Worm (Caenorhabditis elegans) whole organism, late embryonic: Measurements from ENCODE around the gene alh-4.

Source experiments
- C08G9.2 ChIP-seq: sonication (generic microtip); optimal IDR thresholded peaks from 2 replicates; lab custom pipeline; 2016; ENCODE audit warnings: mild to moderate bottlenecking, missing genetic modification characterization, moderate library complexity, missing compliant biosample characterization
- T23F11.4 ChIP-seq: fragments of 200-800 bp; sonication (Bioruptor generic); optimal IDR thresholded peaks from 2 replicates; lab custom pipeline; 2018; ENCODE audit warnings: mild to moderate bottlenecking, missing genetic modification characterization, missing compliant biosample characterization
- Y22D7AL.16 ChIP-seq: sonication (generic microtip); optimal IDR thresholded peaks from 2 replicates; lab custom pipeline; 2016; ENCODE audit warnings: missing genetic modification characterization, missing compliant biosample characterization
- ahr-1 ChIP-seq: sonication (generic microtip); optimal IDR thresholded peaks from 2 replicates; lab custom pipeline; 2016; ENCODE audit warnings: missing genetic modification characterization, missing compliant biosample characterization
- ceh-14 ChIP-seq: sonication (generic microtip); optimal IDR thresholded peaks from 2 replicates; lab custom pipeline; 2016; ENCODE audit warnings: missing genotype, missing genetic modification characterization, missing compliant biosample characterization
- ceh-2 ChIP-seq: sonication (generic microtip); optimal IDR thresholded peaks from 2 replicates; lab custom pipeline; 2016; ENCODE audit warnings: missing genotype, missing genetic modification characterization, missing compliant biosample characterization
- ceh-48 ChIP-seq: sonication (generic microtip); optimal IDR thresholded peaks from 2 replicates; lab custom pipeline; 2016; ENCODE audit warnings: missing genetic modification characterization, inconsistent platforms, missing compliant biosample characterization
- ceh-6 ChIP-seq: fragments of 200-800 bp; sonication (Bioruptor generic); optimal IDR thresholded peaks from 2 replicates; lab custom pipeline; 2018; ENCODE audit warnings: mild to moderate bottlenecking, missing genetic modification characterization, missing compliant biosample characterization
- dmd-4 ChIP-seq: sonication (generic microtip); optimal IDR thresholded peaks from 2 replicates; lab custom pipeline; 2016; ENCODE audit warnings: borderline replicate concordance, missing genetic modification characterization, missing compliant biosample characterization
- dve-1 ChIP-seq: sonication (generic microtip); optimal IDR thresholded peaks from 2 replicates; lab custom pipeline; 2017; ENCODE audit warnings: antibody characterized with exemption, mild to moderate bottlenecking, missing genetic modification characterization, missing compliant biosample characterization
- eyg-1 ChIP-seq: sonication (generic microtip); optimal IDR thresholded peaks from 2 replicates; lab custom pipeline; 2016; ENCODE audit warnings: missing genotype, missing genetic modification characterization, missing compliant biosample characterization
- gmeb-2 ChIP-seq: sonication (generic microtip); optimal IDR thresholded peaks from 2 replicates; lab custom pipeline; 2016; ENCODE audit warnings: missing genetic modification characterization, inconsistent platforms, missing compliant biosample characterization
- hlh-13 ChIP-seq: fragments of 200-800 bp; sonication (Bioruptor generic); optimal IDR thresholded peaks from 2 replicates; lab custom pipeline; 2018; ENCODE audit warnings: mild to moderate bottlenecking, missing genetic modification characterization, missing compliant biosample characterization
- lim-6 ChIP-seq: sonication (generic microtip); optimal IDR thresholded peaks from 2 replicates; lab custom pipeline; 2016; ENCODE audit warnings: missing genetic modification characterization, missing compliant biosample characterization
- mec-3 ChIP-seq: sonication (generic microtip); optimal IDR thresholded peaks from 2 replicates; lab custom pipeline; 2016; ENCODE audit warnings: borderline replicate concordance, missing genetic modification characterization, missing compliant biosample characterization
- nfya-1 ChIP-seq: sonication (generic microtip); optimal IDR thresholded peaks from 2 replicates; lab custom pipeline; 2017; ENCODE audit warnings: missing genetic modification characterization, mild to moderate bottlenecking, missing compliant biosample characterization, antibody characterized with exemption, moderate library complexity
- nhr-11 ChIP-seq: fragments of 150-350 bp; optimal IDR thresholded peaks from 2 replicates; lab custom pipeline; 2014; ENCODE audit warnings: missing biosample characterization, missing genetic modification characterization
- nhr-232 ChIP-seq: sonication (generic microtip); optimal IDR thresholded peaks from 2 replicates; lab custom pipeline; 2016; ENCODE audit warnings: missing genetic modification characterization, missing compliant biosample characterization
- odd-2 ChIP-seq: sonication (generic microtip); optimal IDR thresholded peaks from 2 replicates; lab custom pipeline; 2017; ENCODE audit warnings: antibody characterized with exemption, mild to moderate bottlenecking, missing genetic modification characterization, missing compliant biosample characterization
- pqm-1 ChIP-seq: sonication (generic microtip); optimal IDR thresholded peaks from 2 replicates; lab custom pipeline; 2016; ENCODE audit warnings: missing genetic modification characterization, missing compliant biosample characterization
- ref-2 ChIP-seq: sonication (generic microtip); optimal IDR thresholded peaks from 2 replicates; lab custom pipeline; 2016; ENCODE audit warnings: missing genetic modification characterization, missing compliant biosample characterization
- rnt-1 ChIP-seq: sonication (generic microtip); optimal IDR thresholded peaks from 2 replicates; lab custom pipeline; 2016; ENCODE audit warnings: missing genetic modification characterization, missing compliant biosample characterization
- sox-4 ChIP-seq: sonication (generic microtip); optimal IDR thresholded peaks from 2 replicates; lab custom pipeline; 2017; ENCODE audit warnings: mild to moderate bottlenecking, missing genetic modification characterization, inconsistent platforms, missing compliant biosample characterization
- unc-42 ChIP-seq: sonication (generic microtip); optimal IDR thresholded peaks from 2 replicates; lab custom pipeline; 2016; ENCODE audit warnings: missing genotype, missing genetic modification characterization, missing compliant biosample characterization
- unc-55 ChIP-seq: sonication (generic microtip); optimal IDR thresholded peaks from 2 replicates; lab custom pipeline; 2017; ENCODE audit warnings: missing biosample characterization, missing genetic modification reagents, missing genetic modification characterization

alh-4 gene

DNA sequence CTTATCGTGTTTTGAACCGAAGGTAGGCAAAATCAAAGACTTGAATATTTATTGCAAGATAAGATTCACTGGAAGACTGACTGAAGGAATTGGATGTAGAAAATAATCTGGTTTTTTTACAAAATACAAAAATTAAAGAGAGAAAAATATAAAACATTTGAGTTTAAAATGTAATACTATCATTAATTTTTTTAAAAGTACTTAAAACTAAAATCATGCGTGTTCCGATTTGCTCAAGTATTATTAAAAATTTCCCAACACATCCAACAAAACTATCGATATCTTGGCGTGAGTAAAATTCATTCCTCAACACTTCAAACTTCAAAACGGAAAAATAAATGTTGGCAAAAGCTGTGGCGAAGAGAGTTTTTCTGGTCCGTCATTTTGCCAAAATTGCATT, 39.6 kb downstream of the alh-4 start, which contains the start of gene F57F4.1:
TSS of gene F57F4.1 (plus strand) at position 301 of the 400 bp plus-strand sequence.
- TF ChIP-seq nhr-232 (tag; lab: Kevin White, UChicago), result no peak

DNA sequence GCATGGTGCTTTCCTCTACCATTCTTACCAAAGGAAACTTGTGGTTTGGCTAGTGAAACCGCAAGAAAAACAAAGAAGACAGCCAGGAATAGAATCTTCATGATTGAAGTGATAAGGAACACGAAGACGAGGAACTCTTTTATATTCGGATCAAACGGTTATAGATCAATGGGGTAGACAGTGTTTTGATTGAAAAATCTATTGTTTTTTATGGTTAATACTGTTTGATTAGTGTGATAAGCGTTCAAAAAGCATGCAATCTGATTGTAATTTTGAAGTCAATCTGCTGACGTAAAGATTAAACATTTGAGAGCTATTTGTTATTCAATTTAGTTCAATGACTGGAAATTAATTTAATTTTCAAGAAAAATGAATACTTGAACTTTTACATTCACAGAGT, 40.1 kb downstream of the alh-4 start, which contains the start of gene F57F4.2:
TSS of gene F57F4.2 (minus strand) at position 101 of the 400 bp plus-strand sequence.
- no peak for TF ChIP-seq ceh-48 (tag; lab: Kevin White, UChicago)
- TF ChIP-seq eyg-1 (tag; lab: Kevin White, UChicago), result no peak
- TF ChIP-seq ref-2, result no peak
- no peak for TF ChIP-seq gmeb-2 (tag; lab: Kevin White, UChicago)
- no peak for TF ChIP-seq lim-6
- TF ChIP-seq sox-4, result no peak
- no peak for TF ChIP-seq dve-1 (tag; lab: Kevin White, UChicago)
- no peak for TF ChIP-seq nhr-11 (tag; lab: Kevin White, UChicago)
- no peak for TF ChIP-seq ceh-6
- no peak for TF ChIP-seq unc-55 (GFP tag; lab: Kevin White, UChicago)
- no peak for TF ChIP-seq hlh-13 (GFP tag; lab: Kevin White, UChicago)
- TF ChIP-seq Y22D7AL.16 (tag; lab: Kevin White, UChicago), result no peak
- no peak for TF ChIP-seq C08G9.2
- TF ChIP-seq unc-42, result no peak
- no peak for TF ChIP-seq odd-2 (tag; lab: Kevin White, UChicago)
- no peak for TF ChIP-seq ceh-14 (tag; lab: Kevin White, UChicago)
- TF ChIP-seq nhr-232 (tag; lab: Kevin White, UChicago), result no peak
- no peak for TF ChIP-seq rnt-1 (tag; lab: Kevin White, UChicago)
- no peak for TF ChIP-seq T23F11.4 (GFP tag; lab: Kevin White, UChicago)
- no peak for TF ChIP-seq mec-3

DNA sequence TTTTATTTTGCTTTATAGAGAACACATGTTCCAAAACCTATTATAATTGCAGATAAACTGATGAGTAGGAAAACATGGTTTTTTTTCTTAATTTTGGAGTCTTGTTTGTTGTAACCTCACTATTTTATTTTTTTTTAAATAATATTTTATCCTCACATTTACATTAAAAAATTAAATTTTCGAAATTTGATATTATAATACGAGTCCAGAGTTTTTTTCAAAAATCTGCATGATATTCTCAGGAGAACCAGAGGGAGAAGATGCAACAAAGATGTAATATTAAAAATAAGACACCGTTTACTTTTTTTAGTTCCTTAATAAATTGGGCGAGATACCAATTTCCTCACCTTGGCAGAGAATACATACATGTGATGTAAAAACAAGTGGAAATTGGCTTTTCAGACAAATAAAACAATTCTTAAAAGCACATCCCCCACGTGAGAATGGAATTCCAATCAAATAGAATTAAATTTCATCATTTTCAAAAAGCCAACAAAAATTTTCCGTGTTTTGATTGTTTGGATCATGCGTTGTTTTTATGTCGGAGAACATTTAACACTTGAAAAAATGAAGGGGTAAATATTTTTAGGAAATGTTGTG, 43.9 kb downstream of the alh-4 start:
- TF ChIP-seq ceh-2 (tag; lab: Kevin White, UChicago) (no peak), nfya-1 (tag; lab: Kevin White, UChicago) (no peak), pqm-1 (no peak), ahr-1 (tag; lab: Kevin White, UChicago) (no peak), sox-4 (no peak), odd-2 (tag; lab: Kevin White, UChicago) (no peak), dmd-4 (tag; lab: Kevin White, UChicago) (no peak), ceh-14 (tag; lab: Kevin White, UChicago) (no peak), nhr-11 (tag; lab: Kevin White, UChicago) (no peak)
